Worm (Caenorhabditis elegans) whole organism, young adult: Measurements from ENCODE around the gene R10D12.6.

Source experiments
- B0336.3 ChIP-seq: fragments of 200-800 bp; sonication (Bioruptor generic); IDR thresholded peaks from 2 replicates; pipeline ENCODE4 v1.3.6; 2022; ENCODE audit warnings: missing genetic modification characterization, missing compliant biosample characterization
- F23B12.7 ChIP-seq: sonication (generic microtip); optimal IDR thresholded peaks from 2 replicates; lab custom pipeline; 2017; ENCODE audit warnings: missing genetic modification characterization, mild to moderate bottlenecking, missing compliant biosample characterization, antibody characterized with exemption, moderate library complexity; ENCODE audit not compliant: insufficient read depth
- F37B4.10 ChIP-seq: fragments of 200-800 bp; sonication (Bioruptor generic); IDR thresholded peaks from 2 replicates; pipeline ENCODE4 v1.3.6; 2022; ENCODE audit warnings: missing genetic modification characterization, missing compliant biosample characterization
- F49E8.2 ChIP-seq: sonication (generic microtip); optimal IDR thresholded peaks from 3 replicates; lab custom pipeline; 2017; ENCODE audit warnings: missing genetic modification characterization, mild to moderate bottlenecking, missing compliant biosample characterization, antibody characterized with exemption, moderate library complexity; ENCODE audit not compliant: insufficient read depth
- F57A8.1 ChIP-seq: fragments of 200-800 bp; sonication (Bioruptor generic); optimal IDR thresholded peaks from 2 replicates; lab custom pipeline; 2018; ENCODE audit warnings: mild to moderate bottlenecking, missing genetic modification characterization, moderate library complexity, missing compliant biosample characterization
- T26A5.8 ChIP-seq: sonication (generic microtip); optimal IDR thresholded peaks from 2 replicates; lab custom pipeline; 2016; ENCODE audit warnings: missing genetic modification characterization, missing compliant biosample characterization
- Y79H2A.3 ChIP-seq: fragments of 200-800 bp; sonication (Bioruptor generic); conservative IDR thresholded peaks from 2 replicates; pipeline ENCODE4 v1.3.6; 2022; ENCODE audit warnings: missing genetic modification reagents, missing genetic modification characterization, missing compliant biosample characterization
- aptf-2 ChIP-seq: fragments of 200-800 bp; sonication (Bioruptor generic); conservative IDR thresholded peaks from 2 replicates; pipeline ENCODE4 v1.3.6; 2022; ENCODE audit warnings: missing genetic modification reagents, missing genetic modification characterization, missing compliant biosample characterization
- atf-7 ChIP-seq: sonication (generic microtip); optimal IDR thresholded peaks from 2 replicates; lab custom pipeline; 2017; ENCODE audit warnings: mild to moderate bottlenecking, missing genetic modification characterization, missing compliant biosample characterization
- ceh-79 ChIP-seq: sonication (generic microtip); optimal IDR thresholded peaks from 2 replicates; lab custom pipeline; 2017; ENCODE audit warnings: mild to moderate bottlenecking, missing genetic modification characterization, missing compliant biosample characterization
- ceh-91 ChIP-seq: fragments of 200-800 bp; sonication (Bioruptor generic); IDR thresholded peaks from 2 replicates; pipeline ENCODE4 v1.3.6; 2022; ENCODE audit warnings: missing genetic modification reagents, missing genetic modification characterization, missing compliant biosample characterization
- chd-7 ChIP-seq: sonication (generic microtip); optimal IDR thresholded peaks from 2 replicates; lab custom pipeline; 2016; ENCODE audit warnings: mild to moderate bottlenecking, missing genetic modification characterization, moderate library complexity, missing compliant biosample characterization
- dox-1 ChIP-seq: fragments of 200-800 bp; sonication (Bioruptor generic); IDR thresholded peaks from 2 replicates; pipeline ENCODE4 v1.3.6; 2022; ENCODE audit warnings: missing genetic modification reagents, missing genetic modification characterization, missing compliant biosample characterization
- efl-1 ChIP-seq: fragments of 150-350 bp; optimal IDR thresholded peaks from 2 replicates; lab custom pipeline; 2014; ENCODE audit warnings: missing biosample characterization, missing genetic modification reagents, missing genetic modification characterization
- egl-44 ChIP-seq: fragments of 200-800 bp; sonication (Bioruptor generic); IDR thresholded peaks from 2 replicates; pipeline ENCODE4 v1.3.6; 2022; ENCODE audit warnings: missing genetic modification reagents, missing genetic modification characterization, missing compliant biosample characterization
- ets-4 ChIP-seq: fragments of 200-800 bp; sonication (Bioruptor generic); optimal IDR thresholded peaks from 2 replicates; lab custom pipeline; 2018; ENCODE audit warnings: mild to moderate bottlenecking, missing genetic modification characterization, missing compliant biosample characterization
- hsf-1 ChIP-seq: fragments of 200-800 bp; sonication (Bioruptor generic); IDR thresholded peaks from 2 replicates; pipeline ENCODE4 v1.3.6; 2022; ENCODE audit warnings: missing genetic modification reagents, missing genetic modification characterization, missing compliant biosample characterization
- let-526 ChIP-seq: fragments of 200-800 bp; sonication (Bioruptor generic); IDR thresholded peaks from 2 replicates; pipeline ENCODE4 v1.3.6; 2022; ENCODE audit warnings: missing genetic modification reagents, missing genetic modification characterization, missing compliant biosample characterization
- lir-1 ChIP-seq: fragments of 200-800 bp; sonication (Bioruptor generic); conservative IDR thresholded peaks from 2 replicates; pipeline ENCODE4 v1.3.6; 2022; ENCODE audit warnings: missing genetic modification reagents, missing genetic modification characterization, missing compliant biosample characterization
- madf-10 ChIP-seq: sonication (generic microtip); optimal IDR thresholded peaks from 2 replicates; lab custom pipeline; 2016; ENCODE audit warnings: mild to moderate bottlenecking, missing genetic modification characterization, missing compliant biosample characterization
- madf-6 ChIP-seq: fragments of 200-800 bp; sonication (Bioruptor generic); IDR thresholded peaks from 2 replicates; pipeline ENCODE4 v1.3.6; 2022; ENCODE audit warnings: missing genetic modification reagents, missing genetic modification characterization, missing compliant biosample characterization
- mel-28 ChIP-seq: sonication (generic microtip); optimal IDR thresholded peaks from 2 replicates; lab custom pipeline; 2016; ENCODE audit warnings: borderline replicate concordance, mild to moderate bottlenecking, missing genetic modification characterization, missing compliant biosample characterization
- mxl-1 ChIP-seq: sonication (generic microtip); optimal IDR thresholded peaks from 2 replicates; lab custom pipeline; 2016; ENCODE audit warnings: missing genetic modification characterization, missing compliant biosample characterization
- nfya-2 ChIP-seq: fragments of 200-800 bp; sonication (Bioruptor generic); IDR thresholded peaks from 2 replicates; pipeline ENCODE4 v1.3.6; 2022; ENCODE audit warnings: missing genetic modification reagents, missing genetic modification characterization, missing compliant biosample characterization
- nhr-80 ChIP-seq: sonication (generic microtip); optimal IDR thresholded peaks from 2 replicates; lab custom pipeline; 2016; ENCODE audit warnings: missing genetic modification characterization, missing compliant biosample characterization
- nhr-90 ChIP-seq: sonication (generic microtip); optimal IDR thresholded peaks from 2 replicates; lab custom pipeline; 2016; ENCODE audit warnings: missing genotype, mild to moderate bottlenecking, missing genetic modification characterization, missing compliant biosample characterization
- snpc-3.4 ChIP-seq: sonication (generic microtip); optimal IDR thresholded peaks from 2 replicates; lab custom pipeline; 2017; ENCODE audit warnings: missing genetic modification characterization, mild to moderate bottlenecking, missing compliant biosample characterization, antibody characterized with exemption, moderate library complexity, missing genotype, missing genetic modification reagents
- somi-1 ChIP-seq: fragments of 200-800 bp; sonication (Bioruptor generic); optimal IDR thresholded peaks from 2 replicates; lab custom pipeline; 2018; ENCODE audit warnings: mild to moderate bottlenecking, missing genetic modification characterization, missing compliant biosample characterization
- tbp1 ChIP-seq: fragments of 200-800 bp; sonication (Bioruptor generic); optimal IDR thresholded peaks from 2 replicates; lab custom pipeline; 2018; ENCODE audit warnings: mild to moderate bottlenecking, missing genetic modification characterization, missing compliant biosample characterization
- tlf-1 ChIP-seq: fragments of 200-800 bp; sonication (Bioruptor generic); optimal IDR thresholded peaks from 2 replicates; lab custom pipeline; 2018; ENCODE audit warnings: mild to moderate bottlenecking, missing genetic modification characterization, missing compliant biosample characterization
- unc-130 ChIP-seq: sonication (generic microtip); optimal IDR thresholded peaks from 2 replicates; lab custom pipeline; 2016; ENCODE audit warnings: missing genetic modification reagents, missing genetic modification characterization, missing compliant biosample characterization
- ztf-28 ChIP-seq: fragments of 200-800 bp; sonication (Bioruptor generic); IDR thresholded peaks from 2 replicates; pipeline ENCODE4 v1.3.6; 2022; ENCODE audit warnings: missing genetic modification reagents, missing genetic modification characterization, missing compliant biosample characterization
- ztf-3 ChIP-seq: fragments of 200-800 bp; sonication (Bioruptor generic); optimal IDR thresholded peaks from 2 replicates; lab custom pipeline; 2018; ENCODE audit warnings: mild to moderate bottlenecking, missing genetic modification characterization, missing compliant biosample characterization

R10D12.6 gene

DNA sequence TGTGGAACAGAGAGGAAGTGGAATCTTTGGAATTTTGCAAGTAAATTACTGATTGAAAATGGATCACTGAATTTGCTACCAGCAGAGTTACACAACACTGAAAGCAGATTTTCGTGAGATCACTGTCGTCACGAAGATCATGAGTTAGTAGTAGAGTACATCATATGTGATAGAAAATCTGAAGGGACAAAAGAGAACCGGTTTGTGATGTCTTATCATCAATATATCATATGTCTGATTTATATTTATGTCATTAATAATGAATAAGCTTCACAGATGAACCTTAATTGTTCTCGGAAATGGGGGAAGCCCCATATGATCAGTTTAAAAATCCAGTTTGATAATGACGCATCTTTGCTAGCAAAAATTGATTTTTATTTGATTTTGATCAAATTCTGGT, 13.1 kb upstream of the R10D12.6 start:
- TF ChIP-seq hsf-1 (GFP tag; lab: Robert Waterston, UW), result no peak
- no peak for TF ChIP-seq T26A5.8 (tag; lab: Kevin White, UChicago)
- TF ChIP-seq B0336.3 (GFP tag; lab: Robert Waterston, UW), result no peak
- no peak for TF ChIP-seq F57A8.1 (GFP tag; lab: Kevin White, UChicago)
- no peak for TF ChIP-seq dox-1
- TF ChIP-seq ztf-3 (GFP tag; lab: Kevin White, UChicago), result no peak
- TF ChIP-seq lir-1, result no peak
- TF ChIP-seq, all 124 proteins: peak for 0

ce11 chrV:13936850-13937249, 12.3 kb upstream of the R10D12.6 start, which contains the start of gene srw-145:
TSS of gene srw-145 (plus strand) at chrV:13937150.
- TF ChIP-seq madf-10 (tag; lab: Kevin White, UChicago), result no peak
- no peak for TF ChIP-seq ceh-79 (tag; lab: Kevin White, UChicago)
- TF ChIP-seq atf-7 (tag; lab: Kevin White, UChicago), result no peak
- no peak for TF ChIP-seq somi-1 (GFP tag; lab: Kevin White, UChicago)
- TF ChIP-seq nhr-90, result no peak
- no peak for TF ChIP-seq T26A5.8 (tag; lab: Kevin White, UChicago)
- no peak for TF ChIP-seq Y79H2A.3 (GFP tag; lab: Robert Waterston, UW)
- no peak for TF ChIP-seq B0336.3 (GFP tag; lab: Robert Waterston, UW)
- TF ChIP-seq aptf-2, result no peak
- TF ChIP-seq, all 124 proteins: peak for 0

DNA sequence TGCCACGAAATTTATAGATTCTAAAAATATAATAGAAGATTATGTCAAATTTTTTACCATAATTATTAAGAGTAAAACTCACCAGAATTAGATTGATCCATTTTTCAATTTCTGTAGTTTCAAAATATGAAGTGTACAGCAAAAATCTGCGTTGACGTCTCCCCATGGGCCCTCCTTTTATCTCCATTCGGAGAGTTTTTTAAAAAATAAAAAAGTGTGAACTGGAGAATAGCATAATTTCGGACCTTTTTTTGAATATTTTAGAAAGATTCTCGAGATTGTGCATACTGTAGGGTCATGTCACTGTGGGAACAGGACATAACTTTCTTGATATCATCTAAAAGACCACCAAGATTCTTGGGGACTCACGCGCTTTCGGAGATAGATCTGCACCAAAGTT, 7.0 kb upstream of the R10D12.6 start, which contains the start of gene dpr-1:
Gene dpr-1, minus strand, starts transcription at position 101 of the 400 bp plus-strand sequence.
- TF ChIP-seq madf-6 (no peak), tbp1 (GFP tag; lab: Kevin White, UChicago) (no peak), ets-4 (GFP tag; lab: Kevin White, UChicago) (no peak), mel-28 (tag; lab: Kevin White, UChicago) (no peak)
- TF ChIP-seq, all 124 proteins: peak for 0

DNA sequence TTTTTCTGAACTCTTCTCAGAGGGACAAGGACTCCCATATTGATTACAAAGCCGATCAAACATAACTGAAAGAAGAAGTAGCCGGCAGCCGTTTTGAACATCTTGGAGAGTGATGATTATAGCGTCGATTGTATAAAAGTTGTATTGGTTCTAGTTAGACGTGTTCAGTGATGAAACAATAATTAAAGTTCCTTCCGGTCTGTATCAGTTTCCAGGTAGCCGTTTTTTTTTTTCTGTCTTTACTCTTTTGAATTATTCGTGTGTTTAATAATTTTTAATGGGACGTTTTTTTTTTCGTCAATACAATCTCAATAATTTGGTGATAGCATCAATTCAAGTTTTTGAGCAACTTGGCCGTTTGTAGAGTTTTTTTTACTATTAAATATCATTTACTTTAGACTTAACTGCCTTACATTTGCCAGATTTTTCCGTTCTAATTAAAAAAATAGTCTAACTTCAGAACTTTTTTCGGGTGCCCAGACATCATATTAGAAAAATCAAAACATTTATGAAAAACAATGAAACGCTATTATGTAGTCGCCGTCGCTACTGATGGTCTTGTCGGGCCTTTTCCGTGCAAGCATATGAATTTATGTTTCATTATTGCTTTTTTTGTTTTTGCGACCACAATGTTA, 2.6 kb upstream of the R10D12.6 start, which contains the start of the genes srx-10 and clec-226:
Gene srx-10, minus strand, starts transcription at position 101 of the 635 bp plus-strand sequence.
Gene clec-226, plus strand, starts transcription at position 585 of the 635 bp plus-strand sequence.
- TF ChIP-seq F23B12.7 (tag; lab: Kevin White, UChicago) (no peak), efl-1 (GFP tag; lab: Kevin White, UChicago) (no peak), tlf-1 (GFP tag; lab: Kevin White, UChicago) (no peak), mxl-1 (tag; lab: Kevin White, UChicago) (no peak), F37B4.10 (GFP tag; lab: Robert Waterston, UW) (no peak), chd-7 (no peak), egl-44 (GFP tag; lab: Robert Waterston, UW) (no peak), somi-1 (GFP tag; lab: Kevin White, UChicago) (no peak), let-526 (GFP tag; lab: Robert Waterston, UW) (no peak), nfya-2 (GFP tag; lab: Robert Waterston, UW) (no peak)

- no peak for TF ChIP-seq ztf-28 (GFP tag; lab: Robert Waterston, UW)
- TF ChIP-seq ceh-91 (GFP tag; lab: Robert Waterston, UW), result no peak
- TF ChIP-seq B0336.3 (GFP tag; lab: Robert Waterston, UW), result no peak
- TF ChIP-seq nhr-80 (tag; lab: Kevin White, UChicago), result no peak
- no peak for TF ChIP-seq somi-1 (GFP tag; lab: Kevin White, UChicago)
- no peak for TF ChIP-seq snpc-3.4 (tag; lab: Kevin White, UChicago)
- TF ChIP-seq F49E8.2 (tag; lab: Kevin White, UChicago), result no peak
- TF ChIP-seq unc-130 (GFP tag; lab: Kevin White, UChicago), result no peak
Observed at ce11 chrV:13949752-13950151, 642 bp downstream of the R10D12.6 start, which contains the start of gene R10D12.7. TSS of gene R10D12.7 (plus strand) at chrV:13950052.
